Worm (Caenorhabditis elegans) whole organism, L1 larva: ENCODE measurements around the gene C45B2.2.

ENCODE experiments used
- C16A3.4 ChIP-seq: fragments of 150-350 bp; optimal IDR thresholded peaks from 2 replicates; lab custom pipeline; 2014; ENCODE audit warnings: missing biosample characterization, missing genetic modification characterization
- ets-5 ChIP-seq: fragments of 200-800 bp; sonication (Bioruptor generic); IDR thresholded peaks from 2 replicates; pipeline ENCODE4 v1.3.6; 2022; ENCODE audit warnings: missing genetic modification characterization, missing compliant biosample characterization
- hlh-4 ChIP-seq: sonication (generic microtip); optimal IDR thresholded peaks from 2 replicates; lab custom pipeline; 2016; ENCODE audit warnings: mild to moderate bottlenecking, missing genetic modification characterization, missing compliant biosample characterization
- mdl-1 ChIP-seq, 2 experiments: fragments of 150-350 bp; optimal IDR thresholded peaks; 2 replicates each; lab custom pipeline; 2014 to 2017; ENCODE audit warnings: missing biosample characterization in 2 of 2, missing genetic modification characterization in 2 of 2, inconsistent platforms in 1 of 2
- pag-3 ChIP-seq: sonication (generic microtip); optimal IDR thresholded peaks from 2 replicates; lab custom pipeline; 2017; ENCODE audit warnings: missing genetic modification characterization, mild to moderate bottlenecking, missing compliant biosample characterization, antibody characterized with exemption, borderline replicate concordance; ENCODE audit not compliant: insufficient read depth
- pqm-1 ChIP-seq: sonication (generic microtip); optimal IDR thresholded peaks from 3 replicates; lab custom pipeline; 2017; ENCODE audit warnings: missing biosample characterization, missing genetic modification characterization

- TF ChIP-seq mdl-1 (tag; optimal IDR thresholded peaks at IDR 0.05; lab: Kevin White, UChicago) (no peak), pqm-1 (tag; lab: Kevin White, UChicago) (no peak), hlh-4 (tag; lab: Kevin White, UChicago) (no peak), ets-5 (GFP tag; lab: Robert Waterston, UW) (no peak), pag-3 (no peak), C16A3.4 (tag; lab: Kevin White, UChicago) (no peak)
Observed at ce11 chrX:6075209-6075608, 9.3 kb upstream of the C45B2.2 start, which contains the start of gene lgc-58.
